Fruit fly (Drosophila melanogaster) whole organism, embryonic: ENCODE measurements around the gene rush.

Experiments used
- Awh ChIP-seq: fragments of 200-800 bp; sonication (Bioruptor generic); IDR thresholded peaks from 2 replicates; pipeline ENCODE4, ENCODE4 v1.3.6; 2022; ENCODE audit warnings: missing biosample characterization, missing genetic modification characterization
- B-H1 ChIP-seq: fragments of 200-800 bp; sonication (Bioruptor generic); IDR thresholded peaks from 3 replicates; pipeline ENCODE4 v1.3.6; 2022; ENCODE audit warnings: missing biosample characterization, missing genetic modification characterization
- Blimp-1 ChIP-seq: fragments of 200-800 bp; sonication (Bioruptor generic); optimal IDR thresholded peaks from 3 replicates; lab custom pipeline; 2018; ENCODE audit warnings: missing biosample characterization, missing genetic modification characterization, mild to moderate bottlenecking, moderate library complexity, missing genetic modification reagents
- C15 ChIP-seq: fragments of 200-800 bp; sonication (Bioruptor generic); IDR thresholded peaks from 3 replicates; pipeline ENCODE4 v1.3.6; 2022; ENCODE audit warnings: missing biosample characterization, missing genetic modification characterization
- CG10321 ChIP-seq: fragments of 200-800 bp; sonication (Bioruptor generic); IDR thresholded peaks from 2 replicates; pipeline ENCODE4 v1.3.6; 2022; ENCODE audit warnings: missing biosample characterization, missing genetic modification characterization
- CG10959 ChIP-seq: fragments of 200-800 bp; sonication (Bioruptor generic); IDR thresholded peaks from 2 replicates; pipeline ENCODE4 v1.3.6; 2022; ENCODE audit warnings: missing biosample characterization, missing genetic modification characterization
- CG11560 ChIP-seq: fragments of 200-800 bp; sonication (Bioruptor generic); IDR thresholded peaks from 3 replicates; pipeline ENCODE4 v1.3.6; 2022; ENCODE audit warnings: missing biosample characterization, missing genetic modification characterization
- CG12659 ChIP-seq: fragments of 200-800 bp; sonication (Bioruptor generic); optimal IDR thresholded peaks from 3 replicates; lab custom pipeline; 2017; ENCODE audit warnings: mild to moderate bottlenecking, missing biosample characterization, missing genetic modification reagents, missing genetic modification characterization
- CG14014 ChIP-seq: fragments of 200-800 bp; sonication (Bioruptor generic); IDR thresholded peaks from 2 replicates; pipeline ENCODE4 v1.3.6; 2022; ENCODE audit warnings: missing biosample characterization, missing genetic modification characterization
- CG14667 ChIP-seq: fragments of 200-800 bp; sonication (Bioruptor generic); IDR thresholded peaks from 2 replicates; pipeline ENCODE4 v1.3.6; 2022; ENCODE audit warnings: missing biosample characterization, missing genetic modification characterization
- CG15011 ChIP-seq: fragments of 200-800 bp; sonication (Bioruptor generic); optimal IDR thresholded peaks from 3 replicates; lab custom pipeline; 2018; ENCODE audit warnings: missing biosample characterization, mild to moderate bottlenecking, missing genetic modification characterization
- CG17612 ChIP-seq: fragments of 200-800 bp; sonication (Bioruptor generic); IDR thresholded peaks from 2 replicates; pipeline ENCODE4 v1.3.6; 2022; ENCODE audit warnings: missing biosample characterization, missing genetic modification characterization
- CG2712 ChIP-seq: fragments of 200-800 bp; optimal IDR thresholded peaks from 3 replicates; lab custom pipeline; 2019; ENCODE audit warnings: missing biosample characterization, mild to moderate bottlenecking, missing genetic modification characterization, moderate library complexity
- CG4282 ChIP-seq: fragments of 200-800 bp; sonication (Bioruptor generic); optimal IDR thresholded peaks from 2 replicates; lab custom pipeline; 2016; ENCODE audit warnings: missing biosample characterization, missing genetic modification characterization
- CG4404 ChIP-seq: fragments of 200-800 bp; sonication (Bioruptor generic); IDR thresholded peaks from 2 replicates; pipeline ENCODE4 v1.3.6; 2022; ENCODE audit warnings: missing biosample characterization, missing genetic modification characterization
- CG4707 ChIP-seq: fragments of 200-800 bp; sonication (Bioruptor generic); optimal IDR thresholded peaks from 2 replicates; lab custom pipeline; 2018; ENCODE audit warnings: missing biosample characterization, mild to moderate bottlenecking, missing genetic modification characterization, moderate library complexity
- CG7271 ChIP-seq: fragments of 200-800 bp; sonication (Bioruptor generic); optimal IDR thresholded peaks from 2 replicates; lab custom pipeline; 2018; ENCODE audit warnings: missing biosample characterization, mild to moderate bottlenecking, missing genetic modification characterization, moderate library complexity
- CG7372 ChIP-seq: fragments of 200-800 bp; sonication (Bioruptor generic); IDR thresholded peaks from 2 replicates; pipeline ENCODE4 v1.3.6; 2022; ENCODE audit warnings: missing biosample characterization, missing genetic modification characterization
- CG8388 ChIP-seq: fragments of 200-800 bp; sonication (Bioruptor generic); optimal IDR thresholded peaks from 2 replicates; lab custom pipeline; 2019; ENCODE audit warnings: missing biosample characterization, mild to moderate bottlenecking, missing genetic modification characterization, moderate library complexity
- CG9215 ChIP-seq: fragments of 200-800 bp; sonication (Bioruptor generic); IDR thresholded peaks from 2 replicates; pipeline ENCODE4 v1.3.6; 2022; ENCODE audit warnings: missing biosample characterization, missing genetic modification characterization
- D19A ChIP-seq: fragments of 200-800 bp; optimal IDR thresholded peaks from 3 replicates; lab custom pipeline; 2019; ENCODE audit warnings: missing biosample characterization, mild to moderate bottlenecking, missing genetic modification characterization, moderate library complexity
- Deaf1 ChIP-seq: fragments of 200-800 bp; optimal IDR thresholded peaks from 3 replicates; lab custom pipeline; 2019; ENCODE audit warnings: missing biosample characterization, mild to moderate bottlenecking, missing genetic modification characterization, moderate library complexity
- Dfd ChIP-seq, 2 experiments: fragments of >200 bp; optimal IDR thresholded peaks; 2 replicates each; lab custom pipeline; 2017; ENCODE audit warnings: missing biosample characterization in 2 of 2, missing genetic modification characterization in 2 of 2
- Dip2 ChIP-seq: fragments of 200-800 bp; sonication (Bioruptor generic); IDR thresholded peaks from 2 replicates; pipeline ENCODE4 v1.3.6; 2022; ENCODE audit warnings: missing biosample characterization, missing genetic modification characterization
- Doc3 ChIP-seq: fragments of 200-800 bp; sonication (Bioruptor generic); IDR thresholded peaks from 3 replicates; pipeline ENCODE4 v1.3.6; 2022; ENCODE audit warnings: missing biosample characterization, missing genetic modification characterization; ENCODE audit not compliant: partially characterized antibody
- Dp ChIP-seq: fragments of 200-800 bp; sonication (Bioruptor generic); optimal IDR thresholded peaks from 2 replicates; lab custom pipeline; 2018; ENCODE audit warnings: missing biosample characterization, mild to moderate bottlenecking, missing genetic modification characterization, moderate library complexity
- E2f1 ChIP-seq: fragments of 200-800 bp; sonication (Bioruptor generic); IDR thresholded peaks from 2 replicates; pipeline ENCODE4 v1.3.6; 2022; ENCODE audit warnings: missing biosample characterization, missing genetic modification characterization
- Eip74EF ChIP-seq, 2 experiments: fragments of 200-800 bp in 1 of 2; fragments of >200 bp in 1 of 2; sonication (Bioruptor generic) in 1 of 2; optimal IDR thresholded peaks; 2 replicates each; lab custom pipeline; 2017 to 2019; ENCODE audit warnings: missing biosample characterization in 2 of 2, missing genetic modification characterization in 2 of 2, mild to moderate bottlenecking in 1 of 2, moderate library complexity in 1 of 2
- Ets97D ChIP-seq: fragments of 200-800 bp; sonication (Bioruptor generic); optimal IDR thresholded peaks from 3 replicates; lab custom pipeline; 2016; ENCODE audit warnings: missing biosample characterization, missing genetic modification characterization
- Fer1 ChIP-seq: fragments of 200-800 bp; sonication (Bioruptor generic); optimal IDR thresholded peaks from 2 replicates; lab custom pipeline; 2017; ENCODE audit warnings: missing biosample characterization, mild to moderate bottlenecking, missing genetic modification characterization
- Fer3 ChIP-seq: fragments of 200-800 bp; sonication (Bioruptor generic); optimal IDR thresholded peaks from 2 replicates; lab custom pipeline; 2018; ENCODE audit warnings: missing biosample characterization, mild to moderate bottlenecking, missing genetic modification characterization, moderate library complexity
- HLHmδ ChIP-seq: fragments of 200-800 bp; sonication (Bioruptor generic); optimal IDR thresholded peaks from 2 replicates; lab custom pipeline; 2018; ENCODE audit warnings: missing biosample characterization, mild to moderate bottlenecking, missing genetic modification characterization, moderate library complexity
- Hmx ChIP-seq: fragments of 200-800 bp; sonication (Bioruptor generic); optimal IDR thresholded peaks from 2 replicates; lab custom pipeline; 2016; ENCODE audit warnings: missing biosample characterization, missing genetic modification characterization
- NFAT ChIP-seq: fragments of 200-800 bp; sonication (Bioruptor generic); IDR thresholded peaks from 2 replicates; pipeline ENCODE4 v1.3.6; 2022; ENCODE audit warnings: missing biosample characterization, missing genetic modification characterization
- NfI ChIP-seq: fragments of 200-800 bp; sonication (Bioruptor generic); optimal IDR thresholded peaks from 3 replicates; lab custom pipeline; 2018; ENCODE audit warnings: missing biosample characterization, mild to moderate bottlenecking, missing genetic modification characterization, moderate library complexity
- PHDP ChIP-seq: fragments of 200-800 bp; sonication (Bioruptor generic); optimal IDR thresholded peaks from 3 replicates; lab custom pipeline; 2018; ENCODE audit warnings: missing biosample characterization, mild to moderate bottlenecking, missing genetic modification characterization, moderate library complexity
- Rx ChIP-seq: fragments of 200-800 bp; sonication (Bioruptor generic); IDR thresholded peaks from 2 replicates; pipeline ENCODE4 v1.3.6; 2022; ENCODE audit warnings: missing biosample characterization, missing genetic modification characterization
- al ChIP-seq: fragments of 200-800 bp; sonication (Bioruptor generic); IDR thresholded peaks from 2 replicates; pipeline ENCODE4 v1.3.6; 2022; ENCODE audit warnings: missing biosample characterization, missing genetic modification characterization
- bcd ChIP-seq: fragments of 200-800 bp; sonication (Bioruptor generic); optimal IDR thresholded peaks from 2 replicates; lab custom pipeline; 2017; ENCODE audit warnings: missing biosample characterization, mild to moderate bottlenecking, missing genetic modification characterization
- dpn ChIP-seq, 2 experiments: fragments of 200-800 bp; sonication (Bioruptor generic); optimal IDR thresholded peaks; 3 replicates each; lab custom pipeline; 2016; ENCODE audit warnings: missing biosample characterization in 2 of 2, missing genetic modification characterization in 2 of 2
- eyg ChIP-seq: fragments of 200-800 bp; sonication (Bioruptor generic); optimal IDR thresholded peaks from 3 replicates; lab custom pipeline; 2016; ENCODE audit warnings: missing biosample characterization, missing genetic modification characterization
- grn ChIP-seq: fragments of 200-800 bp; sonication (Bioruptor generic); optimal IDR thresholded peaks from 3 replicates; lab custom pipeline; 2017; ENCODE audit warnings: missing biosample characterization, missing genetic modification characterization
- ind ChIP-seq: fragments of 200-800 bp; sonication (Bioruptor generic); optimal IDR thresholded peaks from 3 replicates; lab custom pipeline; 2016; ENCODE audit warnings: missing biosample characterization, missing genetic modification characterization
- kni ChIP-seq: fragments of 200-800 bp; sonication (Bioruptor generic); optimal IDR thresholded peaks from 3 replicates; lab custom pipeline; 2017; ENCODE audit warnings: mild to moderate bottlenecking, missing biosample characterization, missing genetic modification reagents, missing genetic modification characterization
- mld ChIP-seq: fragments of 200-800 bp; sonication (Bioruptor generic); IDR thresholded peaks from 3 replicates; pipeline ENCODE4 v1.3.6; 2022; ENCODE audit warnings: missing biosample characterization, missing genetic modification characterization; ENCODE audit not compliant: partially characterized antibody
- pnt ChIP-seq: fragments of 200-800 bp; sonication (Bioruptor generic); optimal IDR thresholded peaks from 3 replicates; lab custom pipeline; 2016; ENCODE audit warnings: missing biosample characterization, missing genetic modification characterization
- shn ChIP-seq: fragments of 200-800 bp; sonication (Bioruptor generic); optimal IDR thresholded peaks from 3 replicates; lab custom pipeline; 2016; ENCODE audit warnings: missing biosample characterization, missing genetic modification characterization
- slbo ChIP-seq: fragments of 200-800 bp; sonication (Bioruptor generic); IDR thresholded peaks from 2 replicates; pipeline ENCODE4 v1.3.6; 2022; ENCODE audit warnings: missing biosample characterization, missing genetic modification characterization
- sr ChIP-seq: fragments of 200-800 bp; sonication (Bioruptor generic); IDR thresholded peaks from 3 replicates; pipeline ENCODE4 v1.3.6; 2022; ENCODE audit warnings: missing biosample characterization, missing genetic modification characterization
- toy ChIP-seq: fragments of 200-800 bp; sonication (Bioruptor generic); IDR thresholded peaks from 2 replicates; pipeline ENCODE4 v1.3.6; 2022; ENCODE audit warnings: missing biosample characterization, missing genetic modification characterization
- wek ChIP-seq: fragments of 200-800 bp; sonication (Bioruptor generic); optimal IDR thresholded peaks from 3 replicates; lab custom pipeline; 2018; ENCODE audit warnings: missing biosample characterization, mild to moderate bottlenecking, missing genetic modification characterization, moderate library complexity
- z ChIP-seq: fragments of 200-800 bp; sonication (Bioruptor generic); IDR thresholded peaks from 3 replicates; pipeline ENCODE4 v1.3.6; 2022; ENCODE audit warnings: missing biosample characterization, missing genetic modification characterization

The rush gene

dm6 chrX:1512753-1513226 is 34.4 kb downstream of the rush start, which contains the start of gene CG14795 (continued):
- TF ChIP-seq PHDP (tag; lab: Kevin White, UChicago) (peak; percentile 27), CG9215 (no peak), pnt (no peak), CG7271 (tag; lab: Kevin White, UChicago) (no peak), NFAT (GFP tag; lab: Robert Waterston, UW) (no peak), CG15011 (GFP tag; lab: Kevin White, UChicago) (no peak), HLHmδ (GFP tag; lab: Kevin White, UChicago) (no peak), CG14667 (GFP tag; lab: Robert Waterston, UW) (no peak), Eip74EF (GFP tag; optimal IDR thresholded peaks at IDR 0.05; lab: Kevin White, UChicago) (no peak), Blimp-1 (GFP tag; lab: Kevin White, UChicago) (peak; percentile 4), CG11560 (peak; percentile 69; the same call in 2 of the 3 replicates), CG4282 (GFP tag; lab: Kevin White, UChicago) (peak; percentile 46), B-H1 (GFP tag; lab: Robert Waterston, UW) (no peak), Awh (GFP tag; lab: Robert Waterston, UW) (no peak), E2f1 (GFP tag; lab: Robert Waterston, UW) (no peak), mld (GFP tag; lab: Robert Waterston, UW) (peak; percentile 94), Rx (GFP tag; lab: Robert Waterston, UW) (no peak), Deaf1 (peak; percentile 22), al (GFP tag; lab: Robert Waterston, UW) (no peak), Fer3 (no peak), NfI (GFP tag; lab: Kevin White, UChicago) (peak; percentile 2), slbo (GFP tag; lab: Robert Waterston, UW) (peak; percentile 51; the same call in 1 of the 2 replicates), CG17612 (GFP tag; lab: Robert Waterston, UW) (no peak), CG14014 (GFP tag; lab: Robert Waterston, UW) (no peak), CG4707 (GFP tag; lab: Kevin White, UChicago) (no peak), CG8388 (GFP tag; lab: Kevin White, UChicago) (no peak), shn (no peak), CG12659 (peak; percentile 81), ind (GFP tag; lab: Kevin White, UChicago) (no peak), eyg (no peak), Fer1 (GFP tag; lab: Kevin White, UChicago) (peak; percentile 41), Dip2 (GFP tag; lab: Robert Waterston, UW) (no peak), Dfd (GFP tag; optimal IDR thresholded peaks at IDR 0.05; lab: Kevin White, UChicago) (no peak), dpn (GFP tag; optimal IDR thresholded peaks at IDR 0.05; lab: Kevin White, UChicago) (peak; percentile 39 to 43), z (GFP tag; lab: Robert Waterston, UW) (no peak), sr (no peak), Doc3 (peak; percentile 88), CG7372 (GFP tag; lab: Robert Waterston, UW) (no peak), CG10321 (GFP tag; lab: Robert Waterston, UW) (no peak), grn (GFP tag; lab: Kevin White, UChicago) (no peak), CG4404 (GFP tag; lab: Robert Waterston, UW) (no peak), bcd (GFP tag; lab: Kevin White, UChicago) (peak; percentile 72), D19A (no peak), Hmx (GFP tag; lab: Kevin White, UChicago) (no peak), C15 (no peak), CG2712 (tag; lab: Kevin White, UChicago) (peak; percentile 59), Ets97D (peak; percentile 97), wek (GFP tag; lab: Kevin White, UChicago) (no peak), CG10959 (no peak), toy (GFP tag; lab: Robert Waterston, UW) (no peak), kni (GFP tag; lab: Kevin White, UChicago) (no peak), Dp (GFP tag; lab: Kevin White, UChicago) (peak; percentile 94)
